Fruit fly (Drosophila melanogaster) whole organism, prepupa: ENCODE data around the gene CG10011.

ENCODE experiments used
- Blimp-1 ChIP-seq: fragments of 200-800 bp; sonication (Bioruptor generic); optimal IDR thresholded peaks from 3 replicates; lab custom pipeline; 2017; ENCODE audit warnings: missing biosample characterization, missing genetic modification characterization, mild to moderate bottlenecking, moderate library complexity, missing genetic modification reagents
- CG10631 ChIP-seq: fragments of 200-800 bp; sonication (Bioruptor generic); optimal IDR thresholded peaks from 2 replicates; lab custom pipeline; 2016; ENCODE audit warnings: missing biosample characterization, missing genetic modification characterization
- CG10669 ChIP-seq: fragments of 200-800 bp; sonication (Bioruptor generic); optimal IDR thresholded peaks from 3 replicates; lab custom pipeline; 2018; ENCODE audit warnings: missing biosample characterization, mild to moderate bottlenecking, missing genetic modification characterization, moderate library complexity
- CG11294 ChIP-seq: fragments of 200-800 bp; sonication (Bioruptor generic); IDR thresholded peaks from 2 replicates; pipeline ENCODE4 v1.3.6; 2022; ENCODE audit warnings: missing biosample characterization, missing genetic modification characterization
- CG11762 ChIP-seq: fragments of 200-800 bp; sonication (Bioruptor generic); optimal IDR thresholded peaks from 3 replicates; lab custom pipeline; 2016; ENCODE audit warnings: missing biosample characterization, missing genetic modification characterization; ENCODE audit not compliant: insufficient read depth
- CG11902 ChIP-seq: fragments of 200-800 bp; sonication (Bioruptor generic); optimal IDR thresholded peaks from 3 replicates; lab custom pipeline; 2016; ENCODE audit warnings: missing biosample characterization, missing genetic modification characterization
- CG15336 ChIP-seq: fragments of 200-800 bp; sonication (Bioruptor generic); IDR thresholded peaks from 2 replicates; pipeline ENCODE4 v1.3.6; 2022; ENCODE audit warnings: missing biosample characterization, missing genetic modification characterization
- CG1621 ChIP-seq: fragments of 200-800 bp; sonication (Bioruptor generic); optimal IDR thresholded peaks from 3 replicates; lab custom pipeline; 2018; ENCODE audit warnings: missing biosample characterization, mild to moderate bottlenecking, missing genetic modification characterization
- CG16779 ChIP-seq: fragments of 200-800 bp; sonication (Bioruptor generic); optimal IDR thresholded peaks from 3 replicates; lab custom pipeline; 2017; ENCODE audit warnings: missing biosample characterization, mild to moderate bottlenecking, missing genetic modification characterization
- CG3032 ChIP-seq: fragments of 200-800 bp; optimal IDR thresholded peaks from 2 replicates; lab custom pipeline; 2019; ENCODE audit warnings: missing biosample characterization, mild to moderate bottlenecking, missing genetic modification characterization, moderate library complexity
- CG31627 ChIP-seq: fragments of 200-800 bp; sonication (Bioruptor generic); optimal IDR thresholded peaks from 3 replicates; lab custom pipeline; 2016; ENCODE audit warnings: missing biosample characterization, missing genetic modification characterization
- CG32006 ChIP-seq: fragments of 200-800 bp; sonication (Bioruptor generic); optimal IDR thresholded peaks from 3 replicates; lab custom pipeline; 2017; ENCODE audit warnings: missing biosample characterization, mild to moderate bottlenecking, missing genetic modification characterization
- CG4318 ChIP-seq: fragments of 200-800 bp; sonication (Bioruptor generic); optimal IDR thresholded peaks from 3 replicates; lab custom pipeline; 2017; ENCODE audit warnings: missing biosample characterization, mild to moderate bottlenecking, missing genetic modification characterization
- CG6163 ChIP-seq: fragments of 200-800 bp; sonication (Bioruptor generic); IDR thresholded peaks from 3 replicates; pipeline ENCODE4 v1.3.6; 2022; ENCODE audit warnings: missing biosample characterization, missing genetic modification characterization
- CG6276 ChIP-seq: fragments of 200-800 bp; sonication (Bioruptor generic); optimal IDR thresholded peaks from 2 replicates; lab custom pipeline; 2017; ENCODE audit warnings: missing biosample characterization, mild to moderate bottlenecking, missing genetic modification characterization
- CG6792 ChIP-seq: fragments of 200-800 bp; sonication (Bioruptor generic); optimal IDR thresholded peaks from 3 replicates; lab custom pipeline; 2016; ENCODE audit warnings: missing biosample characterization, missing genetic modification characterization
- CG6854 ChIP-seq: fragments of 200-800 bp; sonication (Bioruptor generic); optimal IDR thresholded peaks from 2 replicates; lab custom pipeline; 2017; ENCODE audit warnings: missing biosample characterization, mild to moderate bottlenecking, missing genetic modification characterization
- CG8119 ChIP-seq: fragments of 200-800 bp; sonication (Bioruptor generic); IDR thresholded peaks from 3 replicates; pipeline ENCODE4 v1.3.6; 2022; ENCODE audit warnings: missing biosample characterization, missing genetic modification characterization
- CG8319 ChIP-seq: fragments of 200-800 bp; sonication (Bioruptor generic); optimal IDR thresholded peaks from 3 replicates; lab custom pipeline; 2016; ENCODE audit warnings: missing biosample characterization, missing genetic modification characterization
- CG8632 ChIP-seq: fragments of 200-800 bp; sonication (Bioruptor generic); optimal IDR thresholded peaks from 3 replicates; lab custom pipeline; 2016; ENCODE audit warnings: missing biosample characterization, missing genetic modification characterization
- Eip75B ChIP-seq: fragments of 200-800 bp; sonication (Bioruptor generic); optimal IDR thresholded peaks from 3 replicates; lab custom pipeline; 2016; ENCODE audit warnings: missing biosample characterization, missing genetic modification characterization
- Eip93F ChIP-seq: fragments of 200-800 bp; sonication (Bioruptor generic); optimal IDR thresholded peaks from 2 replicates; lab custom pipeline; 2016; ENCODE audit warnings: missing biosample characterization, mild to moderate bottlenecking, missing genetic modification characterization
- Ets21C ChIP-seq: fragments of 200-800 bp; sonication (Bioruptor generic); optimal IDR thresholded peaks from 3 replicates; lab custom pipeline; 2016; ENCODE audit warnings: missing biosample characterization, missing genetic modification characterization
- Hr39 ChIP-seq: fragments of 200-800 bp; sonication (Bioruptor generic); optimal IDR thresholded peaks from 2 replicates; lab custom pipeline; 2016; ENCODE audit warnings: missing biosample characterization, missing genetic modification characterization
- Hr4 ChIP-seq: fragments of 200-800 bp; sonication (Bioruptor generic); optimal IDR thresholded peaks from 3 replicates; lab custom pipeline; 2016; ENCODE audit warnings: missing biosample characterization, missing genetic modification characterization
- Lpt ChIP-seq: fragments of 200-800 bp; sonication (Bioruptor generic); optimal IDR thresholded peaks from 3 replicates; lab custom pipeline; 2016; ENCODE audit warnings: missing biosample characterization, missing genetic modification characterization
- Met ChIP-seq: fragments of 200-800 bp; sonication (Bioruptor generic); optimal IDR thresholded peaks from 3 replicates; lab custom pipeline; 2016; ENCODE audit warnings: missing biosample characterization, missing genetic modification characterization
- OdsH ChIP-seq: fragments of 200-800 bp; sonication (Bioruptor generic); optimal IDR thresholded peaks from 3 replicates; lab custom pipeline; 2016; ENCODE audit warnings: missing biosample characterization, missing genetic modification characterization
- Sox102F ChIP-seq: fragments of 200-800 bp; sonication (Bioruptor generic); optimal IDR thresholded peaks from 2 replicates; lab custom pipeline; 2016; ENCODE audit warnings: missing biosample characterization, mild to moderate bottlenecking, missing genetic modification characterization
- Sox14 ChIP-seq: fragments of 200-800 bp; sonication (Bioruptor generic); optimal IDR thresholded peaks from 3 replicates; lab custom pipeline; 2016; ENCODE audit warnings: missing biosample characterization, missing genetic modification characterization
- Sox15 ChIP-seq: fragments of 200-800 bp; sonication (Bioruptor generic); optimal IDR thresholded peaks from 3 replicates; lab custom pipeline; 2016; ENCODE audit warnings: missing biosample characterization, missing genetic modification characterization
- achi ChIP-seq: fragments of 200-800 bp; sonication (Bioruptor generic); optimal IDR thresholded peaks from 3 replicates; lab custom pipeline; 2016; ENCODE audit warnings: missing biosample characterization, missing genetic modification characterization
- acj6 ChIP-seq: fragments of 200-800 bp; sonication (Bioruptor generic); optimal IDR thresholded peaks from 3 replicates; lab custom pipeline; 2016; ENCODE audit warnings: missing biosample characterization, missing genetic modification characterization
- cyc ChIP-seq: fragments of 200-800 bp; sonication (Bioruptor generic); optimal IDR thresholded peaks from 3 replicates; lab custom pipeline; 2016; ENCODE audit warnings: missing biosample characterization, missing genetic modification characterization
- dac ChIP-seq: fragments of 200-800 bp; sonication (Bioruptor generic); optimal IDR thresholded peaks from 2 replicates; lab custom pipeline; 2017; ENCODE audit warnings: missing biosample characterization, mild to moderate bottlenecking, missing genetic modification characterization
- dsx ChIP-seq: fragments of 200-800 bp; optimal IDR thresholded peaks from 3 replicates; lab custom pipeline; 2019; ENCODE audit warnings: missing biosample characterization, mild to moderate bottlenecking, missing genetic modification characterization, moderate library complexity; ENCODE audit not compliant: poor library complexity, severe bottlenecking
- eg ChIP-seq: fragments of 200-800 bp; sonication (Bioruptor generic); IDR thresholded peaks from 3 replicates; pipeline ENCODE4 v1.3.6; 2022; ENCODE audit warnings: missing biosample characterization, missing genetic modification characterization
- esn ChIP-seq: fragments of 200-800 bp; sonication (Bioruptor generic); optimal IDR thresholded peaks from 2 replicates; lab custom pipeline; 2016; ENCODE audit warnings: missing biosample characterization, mild to moderate bottlenecking, missing genetic modification characterization, moderate library complexity
- fd59A ChIP-seq: fragments of 200-800 bp; sonication (Bioruptor generic); optimal IDR thresholded peaks from 2 replicates; lab custom pipeline; 2017; ENCODE audit warnings: missing biosample characterization, mild to moderate bottlenecking, missing genetic modification characterization, missing genetic modification reagents
- fd85E ChIP-seq: fragments of 200-800 bp; sonication (Bioruptor generic); optimal IDR thresholded peaks from 3 replicates; lab custom pipeline; 2016; ENCODE audit warnings: missing biosample characterization, missing genetic modification characterization
- fkh ChIP-seq: fragments of 200-800 bp; sonication (Bioruptor generic); optimal IDR thresholded peaks from 3 replicates; lab custom pipeline; 2017; ENCODE audit warnings: missing biosample characterization, mild to moderate bottlenecking, missing genetic modification characterization, moderate library complexity
- pdm3 ChIP-seq: fragments of 200-800 bp; sonication (Bioruptor generic); optimal IDR thresholded peaks from 3 replicates; lab custom pipeline; 2016; ENCODE audit warnings: missing biosample characterization, missing genetic modification characterization
- ss ChIP-seq, 2 experiments: fragments of 200-800 bp; sonication (Bioruptor generic); optimal IDR thresholded peaks; 2 replicates in 1 of 2; 3 replicates in 1 of 2; lab custom pipeline; 2017 to 2018; ENCODE audit warnings: mild to moderate bottlenecking in 2 of 2, missing biosample characterization in 2 of 2, missing genetic modification characterization in 2 of 2, moderate library complexity in 1 of 2
- svp ChIP-seq: fragments of 200-800 bp; sonication (Bioruptor generic); peaks from one replicate; lab custom pipeline; 2016; ENCODE audit warnings: missing biosample characterization, missing genetic modification characterization
- vri ChIP-seq: fragments of 200-800 bp; sonication (Bioruptor generic); optimal IDR thresholded peaks from 3 replicates; lab custom pipeline; 2016; ENCODE audit warnings: missing biosample characterization, mild to moderate bottlenecking, missing genetic modification characterization

The CG10011 gene

dm6 chr3R:28623564-28623963 lies 11.3 kb downstream of the CG10011 start (continued):
- TF ChIP-seq CG3032 (tag; lab: Kevin White, UChicago), result peak; percentile 32
- TF ChIP-seq esn (GFP tag; lab: Kevin White, UChicago), result peak; percentile 56
- TF ChIP-seq CG6163 (GFP tag; lab: Robert Waterston, UW), result peak; percentile 61
- peak; percentile 39 for TF ChIP-seq Met (GFP tag; lab: Kevin White, UChicago)
- TF ChIP-seq CG16779 (tag; lab: Kevin White, UChicago), result no peak
- TF ChIP-seq CG8119 (GFP tag; lab: Robert Waterston, UW), result peak; percentile 59; the same call in 2 of the 3 replicates
- TF ChIP-seq CG10631, result peak; percentile 32
- no peak for TF ChIP-seq CG1621
- TF ChIP-seq CG4318 (GFP tag; lab: Kevin White, UChicago), result peak; percentile 38
- peak; percentile 65 for TF ChIP-seq CG11762 (GFP tag; lab: Kevin White, UChicago)
- peak; percentile 29; the same call in 1 of the 2 replicates for TF ChIP-seq CG11294 (GFP tag; lab: Robert Waterston, UW)
- TF ChIP-seq dsx (GFP tag; lab: Kevin White, UChicago), result peak; percentile 40
- TF ChIP-seq svp, result peak; percentile 74
- TF ChIP-seq Lpt (GFP tag; lab: Kevin White, UChicago), result peak; percentile 56
- peak; percentile 75 for TF ChIP-seq Hr4
- peak; percentile 66; the same call in 2 of the 3 replicates for TF ChIP-seq eg (GFP tag; lab: Robert Waterston, UW)
- no peak for TF ChIP-seq vri (GFP tag; lab: Kevin White, UChicago)
- TF ChIP-seq Sox102F (GFP tag; lab: Kevin White, UChicago), result peak; percentile 29
- TF ChIP-seq ss (GFP tag; optimal IDR thresholded peaks at IDR 0.05; lab: Kevin White, UChicago), result peak in 1 of 2 experiments; percentile 38
- TF ChIP-seq CG8319 (GFP tag; lab: Kevin White, UChicago), result peak; percentile 22
- no peak for TF ChIP-seq CG6854 (GFP tag; lab: Kevin White, UChicago)
- peak; percentile 46 for TF ChIP-seq Eip75B (GFP tag; lab: Kevin White, UChicago)
- no peak for TF ChIP-seq Blimp-1 (GFP tag; lab: Kevin White, UChicago)
- TF ChIP-seq CG6792 (GFP tag; lab: Kevin White, UChicago), result peak; percentile 37
- TF ChIP-seq CG15336, result peak; percentile 77
- TF ChIP-seq CG10669, result peak; percentile 38
- TF ChIP-seq pdm3 (GFP tag; lab: Kevin White, UChicago), result peak; percentile 58
- TF ChIP-seq OdsH (GFP tag; lab: Kevin White, UChicago), result peak; percentile 67
- TF ChIP-seq achi (GFP tag; lab: Kevin White, UChicago), result peak; percentile 49
- peak; percentile 27 for TF ChIP-seq fd59A
- TF ChIP-seq fd85E (GFP tag; lab: Kevin White, UChicago), result no peak
- no peak for TF ChIP-seq fkh (GFP tag; lab: Kevin White, UChicago)
- TF ChIP-seq CG8632 (GFP tag; lab: Kevin White, UChicago), result peak; percentile 35

- TF ChIP-seq CG11294 (GFP tag; lab: Robert Waterston, UW), result no peak
- no peak for TF ChIP-seq acj6 (GFP tag; lab: Kevin White, UChicago)
- no peak for TF ChIP-seq Hr39
- TF ChIP-seq Sox15, result no peak
- TF ChIP-seq cyc (GFP tag; lab: Kevin White, UChicago), result no peak
- no peak for TF ChIP-seq Ets21C (GFP tag; lab: Kevin White, UChicago)
- TF ChIP-seq dac (GFP tag; lab: Kevin White, UChicago), result no peak
- no peak for TF ChIP-seq CG6854 (GFP tag; lab: Kevin White, UChicago)
- no peak for TF ChIP-seq CG6276 (GFP tag; lab: Kevin White, UChicago)
- no peak for TF ChIP-seq CG32006 (GFP tag; lab: Kevin White, UChicago)
- no peak for TF ChIP-seq Sox14
- TF ChIP-seq ss (GFP tag; optimal IDR thresholded peaks at IDR 0.05; lab: Kevin White, UChicago), result no peak
- TF ChIP-seq Eip93F (GFP tag; lab: Kevin White, UChicago), result no peak
- TF ChIP-seq Lpt (GFP tag; lab: Kevin White, UChicago), result no peak
- TF ChIP-seq CG11902 (GFP tag; lab: Kevin White, UChicago), result no peak
- TF ChIP-seq eg (GFP tag; lab: Robert Waterston, UW), result no peak
- TF ChIP-seq CG31627, result no peak
- TF ChIP-seq Blimp-1 (GFP tag; lab: Kevin White, UChicago), result no peak
- no peak for TF ChIP-seq dsx (GFP tag; lab: Kevin White, UChicago)
Observed at dm6 chr3R:28623115-28623514, 11.8 kb downstream of the CG10011 start.
